Fruit fly (Drosophila melanogaster): ENCODE measurements around the gene nAChRbeta3.

Gene nAChRbeta3

DNA sequence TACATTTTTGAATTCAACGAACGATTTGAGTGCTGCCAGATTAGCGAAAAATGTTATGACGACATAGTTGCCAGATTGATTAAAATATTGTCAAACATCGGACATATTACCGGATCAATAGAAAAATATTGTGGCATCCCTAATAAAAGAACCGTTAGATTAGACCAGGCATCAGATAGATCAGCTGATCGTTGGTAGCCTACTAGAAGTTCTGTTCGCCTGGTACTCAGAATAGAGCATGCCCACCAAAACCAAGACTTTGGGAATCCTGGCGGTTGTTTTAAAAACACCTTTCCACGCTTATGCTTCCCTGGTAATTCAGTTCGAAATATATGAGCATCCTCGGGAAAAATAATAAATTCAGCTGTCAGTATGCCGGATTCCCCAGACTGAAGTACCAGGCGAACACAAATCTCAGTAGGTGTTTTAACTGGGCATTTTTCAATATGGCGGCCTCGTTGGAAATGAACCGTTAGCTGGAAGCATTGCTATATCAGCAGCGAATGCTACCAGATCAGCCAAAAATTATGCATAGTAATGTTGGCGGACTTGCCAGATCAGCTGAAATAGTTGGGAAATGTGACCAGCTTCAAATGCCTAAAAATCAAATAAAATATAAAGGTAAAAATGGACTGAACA is 4.2 kb upstream of the nAChRbeta3 start (continued):
- TF ChIP-seq D (optimal IDR thresholded peaks at IDR 0.05), result peak; percentile 70
- no peak for TF ChIP-seq D (GFP tag; optimal IDR thresholded peaks at IDR 0.05)
- peak; percentile 58 for TF ChIP-seq nerfin-1 (tag; optimal IDR thresholded peaks at IDR 0.05)
- peak; percentile 100 for TF ChIP-seq CG31224 (GFP tag; IDR thresholded peaks at IDR 0.05)
- TF ChIP-seq CG15696 (tag; optimal IDR thresholded peaks at IDR 0.05), result peak; percentile 13
- TF ChIP-seq Hsf (GFP tag; optimal IDR thresholded peaks at IDR 0.05), result no peak
- peak; percentile 42 for TF ChIP-seq CrebB (tag; optimal IDR thresholded peaks at IDR 0.05)
- TF ChIP-seq Dbx (GFP tag; IDR thresholded peaks at IDR 0.05), result no peak
- TF ChIP-seq B-H1 (GFP tag; IDR thresholded peaks at IDR 0.05), result no peak
- no peak for TF ChIP-seq maf-S (GFP tag; optimal IDR thresholded peaks at IDR 0.05)
- no peak; the same call in 2 of the 3 replicates for TF ChIP-seq CG2199 (GFP tag; IDR thresholded peaks at IDR 0.05)
- no peak for TF ChIP-seq eyg (GFP tag; optimal IDR thresholded peaks at IDR 0.05)
- TF ChIP-seq sim (GFP tag; IDR thresholded peaks at IDR 0.05), result 0 out of 2 replicates have a peak, but pooled peaks have one; percentile 21
- no peak for TF ChIP-seq CG14014 (GFP tag; IDR thresholded peaks at IDR 0.05)
- TF ChIP-seq HmgZ (tag; optimal IDR thresholded peaks at IDR 0.05), result peak; percentile 54
- peak; percentile 23 for TF ChIP-seq CG6765 (GFP tag; optimal IDR thresholded peaks at IDR 0.05)
- no peak for TF ChIP-seq vfl (GFP tag; optimal IDR thresholded peaks at IDR 0.05)
- TF ChIP-seq CTCF (GFP tag; optimal IDR thresholded peaks at IDR 0.05), result peak; percentile 57
- TF ChIP-seq fd64A (GFP tag; optimal IDR thresholded peaks at IDR 0.05), result no peak
- no peak for TF ChIP-seq sisA (GFP tag; IDR thresholded peaks at IDR 0.05)
- TF ChIP-seq CG3281 (GFP tag; optimal IDR thresholded peaks at IDR 0.05), result no peak
- TF ChIP-seq hbn (GFP tag; IDR thresholded peaks at IDR 0.05; ENCODE audit: partially characterized antibody), result peak; percentile 54
- TF ChIP-seq Trl (optimal IDR thresholded peaks at IDR 0.05), result peak in 1 of 2 experiments; percentile 4
- no peak for TF ChIP-seq Trl (GFP tag; optimal IDR thresholded peaks at IDR 0.05)
- peak; percentile 7 for TF ChIP-seq lilli (GFP tag; optimal IDR thresholded peaks at IDR 0.05)
- TF ChIP-seq row (GFP tag; IDR thresholded peaks at IDR 0.05), result no peak
- peak; percentile 29 for TF ChIP-seq CG11504 (tag; optimal IDR thresholded peaks at IDR 0.05)
- TF ChIP-seq Hr78 (GFP tag; optimal IDR thresholded peaks at IDR 0.05), result no peak
- TF ChIP-seq CG1529 (GFP tag; optimal IDR thresholded peaks at IDR 0.05), result no peak
- peak; percentile 70 for TF ChIP-seq stwl (tag; optimal IDR thresholded peaks at IDR 0.05)
- peak; percentile 55; the same call in 1 of the 3 replicates for TF ChIP-seq HLH4C (GFP tag; IDR thresholded peaks at IDR 0.05; ENCODE audit: partially characterized antibody)
- TF ChIP-seq CG8765 (GFP tag; IDR thresholded peaks at IDR 0.05), result no peak
- peak; percentile 94 for TF ChIP-seq CG12769 (tag; optimal IDR thresholded peaks at IDR 0.05)
- TF ChIP-seq bbx (GFP tag; IDR thresholded peaks at IDR 0.05; ENCODE audit: partially characterized antibody), result peak; percentile 75
- no peak for TF ChIP-seq CG30403 (GFP tag; optimal IDR thresholded peaks at IDR 0.05)
- TF ChIP-seq H15 (GFP tag; IDR thresholded peaks at IDR 0.05), result no peak
- no peak for TF ChIP-seq lmd (GFP tag; IDR thresholded peaks at IDR 0.05)
- no peak for TF ChIP-seq Lpt (GFP tag; optimal IDR thresholded peaks at IDR 0.05)
- no peak for TF ChIP-seq CG10979 (tag; optimal IDR thresholded peaks at IDR 0.05)
- TF ChIP-seq Fer1 (GFP tag; optimal IDR thresholded peaks at IDR 0.05), result peak; percentile 6
- no peak for TF ChIP-seq pan (optimal IDR thresholded peaks at IDR 0.05)
- no peak for TF ChIP-seq pan (GFP tag; optimal IDR thresholded peaks at IDR 0.05 in 1 of 2, IDR thresholded peaks at IDR 0.05 in 1 of 2)
- TF ChIP-seq PHDP (tag; optimal IDR thresholded peaks at IDR 0.05), result peak; percentile 35
- TF ChIP-seq CG17802 (tag; optimal IDR thresholded peaks at IDR 0.05), result no peak
- no peak for TF ChIP-seq dati (GFP tag; IDR thresholded peaks at IDR 0.05)
- no peak for TF ChIP-seq zen (tag; optimal IDR thresholded peaks at IDR 0.05)
- peak; percentile 19 for TF ChIP-seq Dek (tag; optimal IDR thresholded peaks at IDR 0.05)
- peak; percentile 88 for TF ChIP-seq Med (GFP tag)
- TF ChIP-seq CG11696 (GFP tag; IDR thresholded peaks at IDR 0.05), result no peak
- no peak for TF ChIP-seq CG12071 (GFP tag; optimal IDR thresholded peaks at IDR 0.05)
- TF ChIP-seq grn (GFP tag; optimal IDR thresholded peaks at IDR 0.05), result peak; percentile 52
- TF ChIP-seq CG14050 (GFP tag; IDR thresholded peaks at IDR 0.05), result no peak

Data from whole organism, embryonic.